Worm (Caenorhabditis elegans) whole organism, L2 larva: ENCODE results near the gene tag-196.

Source experiments
- C34F6.9 ChIP-seq: fragments of 150-350 bp; optimal IDR thresholded peaks from 2 replicates; lab custom pipeline; 2014; ENCODE audit warnings: missing biosample characterization, missing genetic modification characterization
- F13H6.1 ChIP-seq: sonication (generic microtip); optimal IDR thresholded peaks from 2 replicates; lab custom pipeline; 2016; ENCODE audit warnings: missing genetic modification characterization, missing compliant biosample characterization
- R02D3.7 ChIP-seq: fragments of 150-350 bp; optimal IDR thresholded peaks from 2 replicates; lab custom pipeline; 2014; ENCODE audit warnings: missing biosample characterization, missing genetic modification characterization
- ZK546.5 ChIP-seq: sonication (generic microtip); optimal IDR thresholded peaks from 2 replicates; lab custom pipeline; 2017; ENCODE audit warnings: missing biosample characterization, missing genetic modification characterization
- alr-1 ChIP-seq: fragments of 150-350 bp; optimal IDR thresholded peaks from 2 replicates; lab custom pipeline; 2014; ENCODE audit warnings: missing biosample characterization, missing genetic modification characterization
- aly-2 ChIP-seq: fragments of 150-350 bp; optimal IDR thresholded peaks from 2 replicates; lab custom pipeline; 2014; ENCODE audit warnings: missing biosample characterization, missing genetic modification characterization
- ama-1 ChIP-seq: fragments of 150-350 bp; optimal IDR thresholded peaks from 2 replicates; lab custom pipeline; 2018; ENCODE audit warnings: inconsistent platforms
- blmp-1 ChIP-seq: sonication (generic microtip); optimal IDR thresholded peaks from 2 replicates; lab custom pipeline; 2017; ENCODE audit warnings: missing genetic modification characterization, mild to moderate bottlenecking, missing compliant biosample characterization, antibody characterized with exemption, moderate library complexity; ENCODE audit not compliant: insufficient read depth
- ceh-82 ChIP-seq: fragments of 150-350 bp; optimal IDR thresholded peaks from 2 replicates; lab custom pipeline; 2014; ENCODE audit warnings: missing biosample characterization, missing genetic modification characterization
- crh-2 ChIP-seq: sonication (generic microtip); optimal IDR thresholded peaks from 2 replicates; lab custom pipeline; 2017; ENCODE audit warnings: missing biosample characterization, missing genetic modification characterization
- dmd-4 ChIP-seq: sonication (generic microtip); optimal IDR thresholded peaks from 2 replicates; lab custom pipeline; 2017; ENCODE audit warnings: missing biosample characterization, missing genetic modification characterization
- egl-27 ChIP-seq: sonication (generic microtip); optimal IDR thresholded peaks from 3 replicates; lab custom pipeline; 2017; ENCODE audit warnings: missing biosample characterization, missing genetic modification reagents, missing genetic modification characterization
- elt-1 ChIP-seq: fragments of 150-350 bp; optimal IDR thresholded peaks from 2 replicates; lab custom pipeline; 2014; ENCODE audit warnings: missing biosample characterization, missing genetic modification characterization
- fos-1 ChIP-seq: fragments of 150-350 bp; optimal IDR thresholded peaks from 2 replicates; lab custom pipeline; 2014; ENCODE audit warnings: missing biosample characterization, missing genetic modification characterization
- gmeb-1 ChIP-seq: fragments of 150-350 bp; optimal IDR thresholded peaks from 2 replicates; lab custom pipeline; 2014; ENCODE audit warnings: missing biosample characterization, missing genetic modification characterization
- lin-11 ChIP-seq: fragments of 150-350 bp; sonication (generic microtip); optimal IDR thresholded peaks from 2 replicates; lab custom pipeline; 2014; ENCODE audit warnings: missing biosample characterization, missing genetic modification characterization, inconsistent platforms, mixed read lengths
- lin-13 ChIP-seq: fragments of 150-350 bp; optimal IDR thresholded peaks from 2 replicates; lab custom pipeline; 2014; ENCODE audit warnings: missing biosample characterization, missing genetic modification reagents, missing genetic modification characterization
- lsy-2 ChIP-seq, 2 experiments: fragments of 150-350 bp in 1 of 2; sonication (generic microtip) in 1 of 2; optimal IDR thresholded peaks; 2 replicates each; lab custom pipeline; 2014 to 2017; ENCODE audit warnings: missing biosample characterization in 2 of 2, missing genetic modification characterization in 2 of 2
- mab-5 ChIP-seq: fragments of 150-350 bp; optimal IDR thresholded peaks from 2 replicates; lab custom pipeline; 2014; ENCODE audit warnings: missing biosample characterization, missing genetic modification characterization
- mbf-1 ChIP-seq: sonication (generic microtip); optimal IDR thresholded peaks from 2 replicates; lab custom pipeline; 2017; ENCODE audit warnings: missing biosample characterization, missing genetic modification characterization
- nhr-10 ChIP-seq: sonication (generic microtip); optimal IDR thresholded peaks from 2 replicates; lab custom pipeline; 2017; ENCODE audit warnings: missing biosample characterization, missing genetic modification characterization
- nhr-11 ChIP-seq: fragments of 150-350 bp; optimal IDR thresholded peaks from 2 replicates; lab custom pipeline; 2014; ENCODE audit warnings: missing biosample characterization, missing genetic modification characterization
- nhr-12 ChIP-seq: fragments of 150-350 bp; optimal IDR thresholded peaks from 2 replicates; lab custom pipeline; 2014; ENCODE audit warnings: missing biosample characterization, missing genetic modification characterization
- nhr-129 ChIP-seq: fragments of 150-350 bp; optimal IDR thresholded peaks from 2 replicates; lab custom pipeline; 2014; ENCODE audit warnings: missing biosample characterization, missing genetic modification characterization
- nhr-21 ChIP-seq: fragments of 150-350 bp; optimal IDR thresholded peaks from 2 replicates; lab custom pipeline; 2014; ENCODE audit warnings: missing biosample characterization, missing genetic modification characterization
- nhr-23 ChIP-seq: fragments of 150-350 bp; optimal IDR thresholded peaks from 2 replicates; lab custom pipeline; 2014; ENCODE audit warnings: missing biosample characterization, missing genetic modification reagents, missing genetic modification characterization
- nhr-237 ChIP-seq: fragments of 150-350 bp; optimal IDR thresholded peaks from 2 replicates; lab custom pipeline; 2014; ENCODE audit warnings: missing biosample characterization, missing genetic modification characterization
- nhr-6 ChIP-seq: fragments of 150-350 bp; optimal IDR thresholded peaks from 2 replicates; lab custom pipeline; 2014; ENCODE audit warnings: missing biosample characterization, missing genetic modification characterization
- nhr-77 ChIP-seq: fragments of 150-350 bp; optimal IDR thresholded peaks from 2 replicates; lab custom pipeline; 2014; ENCODE audit warnings: missing biosample characterization, missing genetic modification characterization
- sem-4 ChIP-seq: fragments of 150-350 bp; optimal IDR thresholded peaks from 2 replicates; lab custom pipeline; 2014; ENCODE audit warnings: missing biosample characterization, missing genetic modification reagents, missing genetic modification characterization
- skn-1 ChIP-seq: sonication (generic microtip); optimal IDR thresholded peaks from 2 replicates; lab custom pipeline; 2017; ENCODE audit warnings: missing biosample characterization, missing genetic modification characterization
- sma-3 ChIP-seq: sonication (generic microtip); optimal IDR thresholded peaks from 2 replicates; lab custom pipeline; 2016; ENCODE audit warnings: missing genetic modification reagents, missing genetic modification characterization, missing compliant biosample characterization
- sma-9 ChIP-seq, 2 experiments: fragments of 150-350 bp in 1 of 2; sonication (generic microtip) in 1 of 2; optimal IDR thresholded peaks; 2 replicates each; lab custom pipeline; 2014 to 2016; ENCODE audit warnings: missing genetic modification characterization in 2 of 2, mild to moderate bottlenecking in 1 of 2, missing biosample characterization in 1 of 2, missing compliant biosample characterization in 1 of 2, missing genetic modification reagents in 1 of 2, moderate library complexity in 1 of 2
- snpc-4 ChIP-seq: fragments of 150-350 bp; optimal IDR thresholded peaks from 2 replicates; lab custom pipeline; 2014; ENCODE audit warnings: missing biosample characterization, missing genetic modification characterization
- unc-39 ChIP-seq: fragments of 150-350 bp; optimal IDR thresholded peaks from 2 replicates; lab custom pipeline; 2014; ENCODE audit warnings: missing biosample characterization, missing genetic modification characterization
- unc-55 ChIP-seq: fragments of 150-350 bp; sonication (generic microtip); optimal IDR thresholded peaks from 3 replicates; lab custom pipeline; 2014; ENCODE audit warnings: missing biosample characterization, missing genetic modification reagents, missing genetic modification characterization
- unc-62 ChIP-seq: fragments of 150-350 bp; optimal IDR thresholded peaks from 2 replicates; lab custom pipeline; 2014; ENCODE audit warnings: missing biosample characterization, missing genetic modification reagents, missing genetic modification characterization
- zag-1 ChIP-seq: fragments of 150-350 bp; optimal IDR thresholded peaks from 2 replicates; lab custom pipeline; 2014; ENCODE audit warnings: missing biosample characterization, missing genetic modification characterization
- ztf-1 ChIP-seq: fragments of 200-800 bp; sonication (Bioruptor generic); conservative IDR thresholded peaks from 2 replicates; pipeline ENCODE4 v1.3.6; 2022; ENCODE audit warnings: missing genetic modification characterization, missing compliant biosample characterization
- ztf-4 ChIP-seq: fragments of 150-350 bp; optimal IDR thresholded peaks from 2 replicates; lab custom pipeline; 2014; ENCODE audit warnings: missing biosample characterization, missing genetic modification characterization

Gene tag-196

ce11 chrV:8560916-8561315 lies 33.8 kb upstream of the tag-196 start, which contains the start of gene acr-16:
acr-16 (plus strand) TSS chrV:8561216.
- TF ChIP-seq crh-2 (tag; lab: Kevin White, UChicago): no peak
- TF ChIP-seq C34F6.9 (tag; lab: Kevin White, UChicago): no peak
- TF ChIP-seq ztf-4 (tag; lab: Kevin White, UChicago): no peak
- TF ChIP-seq nhr-77 (tag; lab: Kevin White, UChicago): no peak
- TF ChIP-seq sma-3 (GFP tag; lab: Kevin White, UChicago): no peak
- no peak for TF ChIP-seq nhr-129 (tag; lab: Kevin White, UChicago)

- TF ChIP-seq R02D3.7 (tag; lab: Kevin White, UChicago) (no peak), zag-1 (tag; lab: Kevin White, UChicago) (no peak), sem-4 (tag; lab: Kevin White, UChicago) (no peak), ZK546.5 (no peak), nhr-23 (no peak), nhr-10 (tag; lab: Kevin White, UChicago) (no peak), unc-62 (GFP tag; lab: Kevin White, UChicago) (no peak), mab-5 (tag; lab: Kevin White, UChicago) (no peak), nhr-11 (tag; lab: Kevin White, UChicago) (no peak), lin-11 (tag; lab: Kevin White, UChicago) (no peak), gmeb-1 (tag; lab: Kevin White, UChicago) (no peak), unc-55 (GFP tag; lab: Kevin White, UChicago) (no peak), lin-13 (GFP tag; lab: Kevin White, UChicago) (no peak), elt-1 (tag; lab: Kevin White, UChicago) (no peak), snpc-4 (no peak), egl-27 (tag; lab: Kevin White, UChicago) (no peak), aly-2 (tag; lab: Kevin White, UChicago) (no peak)
These were observed 29.6 kb upstream of the tag-196 start, which contains the start of gene F25G6.8 for ce11 chrV:8565075-8565474. F25G6.8 (minus strand) TSS chrV:8565175.

- no peak for TF ChIP-seq crh-2 (tag; lab: Kevin White, UChicago)
- TF ChIP-seq skn-1 (tag; lab: Kevin White, UChicago): no peak
- no peak for TF ChIP-seq unc-62 (GFP tag; lab: Kevin White, UChicago)
These were observed 25.5 kb upstream of the tag-196 start for ce11 chrV:8569172-8569571.

- TF ChIP-seq nhr-10 (tag; lab: Kevin White, UChicago) (no peak), egl-27 (tag; lab: Kevin White, UChicago) (no peak), ztf-4 (tag; lab: Kevin White, UChicago) (no peak), zag-1 (tag; lab: Kevin White, UChicago) (no peak), gmeb-1 (tag; lab: Kevin White, UChicago) (peak; percentile 82), nhr-23 (no peak), ZK546.5 (no peak), dmd-4 (tag; lab: Kevin White, UChicago) (no peak), C34F6.9 (tag; lab: Kevin White, UChicago) (no peak), crh-2 (tag; lab: Kevin White, UChicago) (peak; percentile 63), nhr-77 (tag; lab: Kevin White, UChicago) (peak; percentile 4), F13H6.1 (tag; lab: Kevin White, UChicago) (peak; percentile 51), ceh-82 (tag; lab: Kevin White, UChicago) (no peak), blmp-1 (tag; lab: Kevin White, UChicago) (no peak), elt-1 (tag; lab: Kevin White, UChicago) (no peak), fos-1 (tag; lab: Kevin White, UChicago) (peak; percentile 18), lin-13 (GFP tag; lab: Kevin White, UChicago) (peak; percentile 36), alr-1 (tag; lab: Kevin White, UChicago) (no peak), lsy-2 (tag; optimal IDR thresholded peaks at IDR 0.05; lab: Kevin White, UChicago) (peak; percentile 66 to 81), sem-4 (tag; lab: Kevin White, UChicago) (no peak), ama-1 (no peak), unc-39 (tag; lab: Kevin White, UChicago) (no peak), nhr-6 (tag; lab: Kevin White, UChicago) (no peak), lin-11 (tag; lab: Kevin White, UChicago) (peak; percentile 41), nhr-11 (tag; lab: Kevin White, UChicago) (no peak), sma-3 (GFP tag; lab: Kevin White, UChicago) (peak; percentile 46), mbf-1 (no peak), unc-55 (GFP tag; lab: Kevin White, UChicago) (peak; percentile 77), nhr-129 (tag; lab: Kevin White, UChicago) (peak; percentile 20), ztf-1 (GFP tag; lab: Robert Waterston, UW) (no peak), unc-62 (GFP tag; lab: Kevin White, UChicago) (no peak), snpc-4 (peak; percentile 37), sma-9 (GFP tag; optimal IDR thresholded peaks at IDR 0.05; lab: Kevin White, UChicago) (peak; percentile 68), sma-9 (tag; optimal IDR thresholded peaks at IDR 0.05; lab: Kevin White, UChicago) (no peak), aly-2 (tag; lab: Kevin White, UChicago) (no peak), R02D3.7 (tag; lab: Kevin White, UChicago) (peak; percentile 33), mab-5 (tag; lab: Kevin White, UChicago) (peak; percentile 45), nhr-237 (no peak), nhr-12 (tag; lab: Kevin White, UChicago) (no peak), nhr-21 (tag; lab: Kevin White, UChicago) (peak; percentile 46)
These were observed 24.8 kb upstream of the tag-196 start, which contains the start of the genes F25G6.9 and symk-1 for ce11 chrV:8569841-8570361. F25G6.9 (minus strand) TSS chrV:8570000. symk-1 (plus strand) TSS chrV:8570311.
